Worm (Caenorhabditis elegans): ENCODE results near the gene tag-280.

The tag-280 gene

DNA sequence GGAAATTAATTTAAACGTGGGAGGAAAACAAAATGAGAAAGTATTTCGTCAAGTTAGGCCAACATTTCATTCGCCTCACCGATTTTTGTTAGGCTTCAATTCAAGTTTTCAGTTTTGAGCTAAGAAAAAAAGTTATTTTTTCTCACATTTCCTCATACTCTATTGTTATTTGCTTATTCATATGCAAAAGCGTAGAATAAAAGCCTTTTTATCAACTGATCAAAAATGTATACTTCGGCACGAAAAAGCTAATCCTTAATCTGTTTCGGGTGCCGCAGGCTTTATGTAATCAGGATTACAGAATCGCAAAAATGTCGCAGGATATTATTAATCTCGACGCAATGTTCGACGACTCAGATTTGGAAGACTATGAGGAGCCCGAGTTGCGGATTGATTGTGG is 29.5 kb downstream of the tag-280 start, which contains the start of gene T21B4.15:
T21B4.15 (plus strand) TSS at position 301 of the 400 bp plus-strand sequence.
- no peak for TF ChIP-seq ceh-82 (tag; optimal IDR thresholded peaks at IDR 0.05)
- TF ChIP-seq mab-5 (tag; optimal IDR thresholded peaks at IDR 0.05) = no peak
- no peak for TF ChIP-seq lin-11 (tag; optimal IDR thresholded peaks at IDR 0.05)
- TF ChIP-seq nhr-25 (tag; optimal IDR thresholded peaks at IDR 0.05) = no peak
- no peak for TF ChIP-seq elt-1 (tag; optimal IDR thresholded peaks at IDR 0.05)
- TF ChIP-seq nhr-11 (tag; optimal IDR thresholded peaks at IDR 0.05) = no peak
- TF ChIP-seq egl-27 (tag; optimal IDR thresholded peaks at IDR 0.05) = no peak
- no peak for TF ChIP-seq nhr-77 (tag; optimal IDR thresholded peaks at IDR 0.05)
- no peak for TF ChIP-seq ceh-16 (tag; optimal IDR thresholded peaks at IDR 0.05)
- TF ChIP-seq ama-1 (optimal IDR thresholded peaks at IDR 0.05) = no peak
- no peak for TF ChIP-seq gmeb-1 (tag; optimal IDR thresholded peaks at IDR 0.05)
- no peak for TF ChIP-seq peb-1 (tag; optimal IDR thresholded peaks at IDR 0.05)
- no peak for TF ChIP-seq unc-62 (GFP tag; optimal IDR thresholded peaks at IDR 0.05)
- TF ChIP-seq mdl-1 (tag; optimal IDR thresholded peaks at IDR 0.05) = no peak
- TF ChIP-seq snpc-4 (tag; optimal IDR thresholded peaks at IDR 0.05) = no peak
- TF ChIP-seq nhr-23 (tag; optimal IDR thresholded peaks at IDR 0.05) = no peak

DNA sequence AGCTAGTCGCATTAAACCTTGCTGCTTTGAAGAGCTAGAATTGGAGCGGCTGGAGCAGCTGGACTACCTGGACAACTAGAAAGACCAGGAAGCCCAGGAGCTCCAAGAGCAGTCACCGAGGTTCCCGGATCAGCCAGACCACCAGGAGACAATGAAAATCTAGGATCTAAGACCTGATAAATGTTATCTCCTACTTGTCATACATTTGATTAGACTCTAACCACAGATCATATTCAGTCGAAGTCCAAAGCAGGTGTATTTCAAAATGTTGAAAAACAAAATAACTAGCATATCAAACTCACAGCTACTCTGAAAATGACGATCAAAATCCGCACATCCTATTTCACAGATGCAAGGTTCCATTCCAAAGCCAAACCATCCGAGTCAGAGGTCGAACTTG is 31.5 kb downstream of the tag-280 start, which contains the start of gene srz-6:
srz-6 (plus strand) TSS at position 301 of the 400 bp plus-strand sequence.
- TF ChIP-seq sma-9 (GFP tag; optimal IDR thresholded peaks at IDR 0.05) = no peak
- no peak for TF ChIP-seq sma-9 (tag; optimal IDR thresholded peaks at IDR 0.05)
- no peak for TF ChIP-seq nhr-77 (tag; optimal IDR thresholded peaks at IDR 0.05)

DNA sequence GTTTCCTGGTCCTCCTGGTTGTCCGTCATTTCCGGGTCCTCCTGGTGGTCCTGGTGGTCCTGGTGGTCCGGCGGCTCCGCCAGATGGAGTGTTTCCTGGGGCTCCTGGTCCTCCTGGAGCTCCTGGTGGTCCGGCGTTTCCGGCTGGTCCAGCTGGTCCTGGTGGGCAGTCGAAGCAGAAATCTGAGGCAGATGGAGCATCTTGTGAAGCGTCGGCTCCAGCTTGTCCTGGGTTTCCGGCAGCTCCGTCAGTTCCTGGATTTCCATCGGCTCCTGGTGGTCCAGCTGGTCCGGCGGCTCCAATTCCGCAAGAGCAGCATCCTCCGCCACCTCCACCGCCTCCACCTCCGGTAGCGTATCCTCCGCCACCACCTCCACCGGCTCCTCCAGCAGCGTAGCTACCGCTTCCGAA is 33.6 kb downstream of the tag-280 start:
- TF ChIP-seq ZK546.5 (tag; optimal IDR thresholded peaks at IDR 0.05) (no peak), nhr-10 (tag; optimal IDR thresholded peaks at IDR 0.05) (no peak), unc-55 (GFP tag; optimal IDR thresholded peaks at IDR 0.05) (no peak), ztf-1 (GFP tag; conservative IDR thresholded peaks at IDR 0.05) (no peak), dmd-4 (tag; optimal IDR thresholded peaks at IDR 0.05) (no peak), C34F6.9 (tag; optimal IDR thresholded peaks at IDR 0.05) (no peak), sem-4 (tag; optimal IDR thresholded peaks at IDR 0.05) (no peak), aly-2 (tag; optimal IDR thresholded peaks at IDR 0.05) (no peak), nhr-21 (tag; optimal IDR thresholded peaks at IDR 0.05) (no peak), nhr-11 (tag; optimal IDR thresholded peaks at IDR 0.05) (no peak), crh-2 (tag; optimal IDR thresholded peaks at IDR 0.05) (no peak), lsy-2 (tag; optimal IDR thresholded peaks at IDR 0.05) (no peak), nhr-77 (tag; optimal IDR thresholded peaks at IDR 0.05) (no peak), lin-11 (tag; optimal IDR thresholded peaks at IDR 0.05) (no peak), skn-1 (tag; optimal IDR thresholded peaks at IDR 0.05) (no peak), blmp-1 (tag; optimal IDR thresholded peaks at IDR 0.05; ENCODE audit: insufficient read depth) (no peak), F13H6.1 (tag; optimal IDR thresholded peaks at IDR 0.05) (no peak)

DNA sequence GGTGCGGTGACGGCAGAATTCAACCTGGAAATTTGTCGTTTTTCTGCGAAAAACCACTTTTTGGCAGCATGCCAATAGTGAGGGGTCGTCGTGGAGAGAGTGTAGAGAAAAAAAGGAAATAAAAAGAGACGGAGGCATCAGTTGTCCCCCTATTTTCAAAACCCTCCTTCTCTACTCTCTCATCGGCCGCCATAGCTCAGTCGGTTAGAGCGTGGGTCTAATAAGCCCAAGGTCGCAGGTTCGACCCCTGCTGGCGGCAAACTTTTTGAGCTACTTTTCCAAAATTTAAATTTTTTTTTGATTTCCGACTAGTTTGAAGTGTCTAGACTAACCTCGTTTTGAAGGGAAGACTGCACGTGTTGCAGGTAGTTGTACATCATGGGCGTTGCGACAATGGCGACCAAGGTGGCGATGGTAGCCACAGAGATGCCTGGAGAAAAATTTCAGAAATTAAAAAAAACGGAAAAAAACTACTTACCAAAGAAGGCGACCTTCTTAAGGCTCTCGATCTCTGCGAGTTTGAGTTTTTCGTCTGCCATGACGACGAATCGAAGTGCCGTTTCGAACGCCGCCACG is 34.2 kb downstream of the tag-280 start, which contains the start of gene col-85:
col-85 (minus strand) TSS at position 540 of the 576 bp plus-strand sequence.
- TF ChIP-seq nhr-6 (tag; optimal IDR thresholded peaks at IDR 0.05) (peak; percentile 47), crh-2 (tag; optimal IDR thresholded peaks at IDR 0.05) (peak; percentile 60), dmd-4 (tag; optimal IDR thresholded peaks at IDR 0.05) (no peak), fos-1 (tag; optimal IDR thresholded peaks at IDR 0.05) (peak; percentile 49), nhr-129 (tag; optimal IDR thresholded peaks at IDR 0.05) (peak; percentile 75), unc-62 (GFP tag; optimal IDR thresholded peaks at IDR 0.05) (no peak), C34F6.9 (tag; optimal IDR thresholded peaks at IDR 0.05) (peak; percentile 56), nhr-21 (tag; optimal IDR thresholded peaks at IDR 0.05) (peak; percentile 60), sma-3 (GFP tag; optimal IDR thresholded peaks at IDR 0.05) (peak; percentile 65), ama-1 (optimal IDR thresholded peaks at IDR 0.05) (no peak), lsy-2 (tag; optimal IDR thresholded peaks at IDR 0.05) (peak; percentile 68 to 70), elt-1 (tag; optimal IDR thresholded peaks at IDR 0.05) (no peak), Y55F3AM.14 (GFP tag; optimal IDR thresholded peaks at IDR 0.05) (peak; percentile 54), sem-4 (tag; optimal IDR thresholded peaks at IDR 0.05) (peak; percentile 46), snpc-4 (tag; optimal IDR thresholded peaks at IDR 0.05) (peak; percentile 92), gmeb-1 (tag; optimal IDR thresholded peaks at IDR 0.05) (peak; percentile 69), sma-9 (GFP tag; optimal IDR thresholded peaks at IDR 0.05) (peak; percentile 85), sma-9 (tag; optimal IDR thresholded peaks at IDR 0.05) (no peak), unc-55 (GFP tag; optimal IDR thresholded peaks at IDR 0.05) (peak; percentile 71), F13H6.1 (tag; optimal IDR thresholded peaks at IDR 0.05) (peak; percentile 67), lin-11 (tag; optimal IDR thresholded peaks at IDR 0.05) (peak; percentile 69), R02D3.7 (tag; optimal IDR thresholded peaks at IDR 0.05) (no peak), nhr-11 (tag; optimal IDR thresholded peaks at IDR 0.05) (peak; percentile 8), egl-27 (tag; optimal IDR thresholded peaks at IDR 0.05) (peak; percentile 53)
